Worm (Caenorhabditis elegans): Measurements from ENCODE around the gene R02D5.6.

DNA sequence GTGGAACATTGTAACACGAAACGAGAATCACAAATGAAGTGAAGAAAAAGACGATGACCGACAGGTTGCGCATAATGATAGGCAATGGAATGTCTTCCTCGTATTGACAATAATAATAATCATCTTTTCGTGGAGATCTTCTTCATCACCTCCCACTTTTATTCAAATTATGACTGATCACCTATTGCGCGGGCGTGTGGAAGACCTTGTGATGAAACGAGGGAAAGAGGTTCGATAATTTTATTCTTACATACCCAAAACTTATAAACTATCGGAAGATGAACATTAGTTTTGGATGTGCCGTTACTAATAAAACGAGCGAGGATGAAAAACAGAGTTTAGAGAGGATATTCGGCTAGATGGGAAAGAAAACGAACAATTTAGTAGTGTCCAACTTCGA lies 5.2 kb upstream of the R02D5.6 start, which contains the start of gene C53A5.2:
- TF ChIP-seq ztf-11 (tag; optimal IDR thresholded peaks at IDR 0.05) (no peak), hlh-1 (tag; optimal IDR thresholded peaks at IDR 0.05) (no peak), blmp-1 (tag; optimal IDR thresholded peaks at IDR 0.05) (no peak), mep-1 (tag; optimal IDR thresholded peaks at IDR 0.05) (no peak), nhr-76 (tag; optimal IDR thresholded peaks at IDR 0.05) (no peak), elt-1 (tag; optimal IDR thresholded peaks at IDR 0.05; ENCODE audit: borderline replicate concordance, insufficient read depth) (no peak), unc-62 (GFP tag; optimal IDR thresholded peaks at IDR 0.05) (no peak), unc-39 (tag; optimal IDR thresholded peaks at IDR 0.05) (no peak), lsy-2 (tag; optimal IDR thresholded peaks at IDR 0.05) (no peak)
